Worm (Caenorhabditis elegans): ENCODE measurements around the gene lmd-3.

- TF ChIP-seq unc-55 (GFP tag; optimal IDR thresholded peaks at IDR 0.05) (no peak), rnt-1 (tag; optimal IDR thresholded peaks at IDR 0.05) (no peak), eyg-1 (tag; optimal IDR thresholded peaks at IDR 0.05) (no peak), elt-4 (tag; optimal IDR thresholded peaks at IDR 0.05) (no peak), ttx-3 (tag; optimal IDR thresholded peaks at IDR 0.05) (no peak), ama-1 (optimal IDR thresholded peaks at IDR 0.05) (no peak), hlh-30 (tag; optimal IDR thresholded peaks at IDR 0.05; ENCODE audit: insufficient read depth) (no peak), nhr-11 (tag; optimal IDR thresholded peaks at IDR 0.05) (no peak), pros-1 (tag; optimal IDR thresholded peaks at IDR 0.05) (no peak), pha-2 (tag; optimal IDR thresholded peaks at IDR 0.05) (no peak), pag-3 (tag; optimal IDR thresholded peaks at IDR 0.05; ENCODE audit: borderline replicate concordance) (no peak)
Observed at ce11 chrV:8437358-8437757, 7.2 kb downstream of the lmd-3 start.

All from whole organism, late embryonic.